Worm (Caenorhabditis elegans) whole organism, L3 larva: Measurements from ENCODE around the gene C45G9.4.

Source experiments
- R02D3.7 ChIP-seq: fragments of 150-350 bp; optimal IDR thresholded peaks from 2 replicates; lab custom pipeline; 2014; ENCODE audit warnings: missing biosample characterization, missing genetic modification characterization
- ZK546.5 ChIP-seq: sonication (generic microtip); optimal IDR thresholded peaks from 2 replicates; lab custom pipeline; 2017; ENCODE audit warnings: missing biosample characterization, missing genetic modification characterization
- aly-2 ChIP-seq: fragments of 150-350 bp; optimal IDR thresholded peaks from 2 replicates; lab custom pipeline; 2014; ENCODE audit warnings: missing biosample characterization, missing genetic modification characterization
- ama-1 ChIP-seq: fragments of 150-350 bp; optimal IDR thresholded peaks from 2 replicates; lab custom pipeline; 2018
- ceh-16 ChIP-seq: sonication (generic microtip); optimal IDR thresholded peaks from 2 replicates; lab custom pipeline; 2017; ENCODE audit warnings: missing biosample characterization, missing genetic modification characterization
- ceh-28 ChIP-seq: fragments of 150-350 bp; optimal IDR thresholded peaks from 2 replicates; lab custom pipeline; 2014; ENCODE audit warnings: missing biosample characterization, missing genetic modification reagents, missing genetic modification characterization
- ceh-82 ChIP-seq: fragments of 150-350 bp; optimal IDR thresholded peaks from 2 replicates; lab custom pipeline; 2014; ENCODE audit warnings: missing biosample characterization, missing genetic modification characterization
- ceh-9 ChIP-seq: sonication (generic microtip); optimal IDR thresholded peaks from 2 replicates; lab custom pipeline; 2018; ENCODE audit warnings: missing biosample characterization, missing genetic modification characterization
- daf-12 ChIP-seq: fragments of 150-350 bp; optimal IDR thresholded peaks from 2 replicates; lab custom pipeline; 2014; ENCODE audit warnings: missing biosample characterization, missing genetic modification reagents, missing genetic modification characterization
- egl-27 ChIP-seq: sonication (generic microtip); optimal IDR thresholded peaks from 4 replicates; lab custom pipeline; 2017; ENCODE audit warnings: missing biosample characterization, missing genetic modification reagents, missing genetic modification characterization
- egl-5 ChIP-seq: fragments of 150-350 bp; optimal IDR thresholded peaks from 2 replicates; lab custom pipeline; 2017; ENCODE audit warnings: missing biosample characterization, missing genetic modification reagents, missing genetic modification characterization, inconsistent platforms
- elt-1 ChIP-seq: fragments of 150-350 bp; optimal IDR thresholded peaks from 2 replicates; lab custom pipeline; 2014; ENCODE audit warnings: missing biosample characterization, missing genetic modification characterization
- elt-2 ChIP-seq: sonication (generic microtip); optimal IDR thresholded peaks from 2 replicates; lab custom pipeline; 2016; ENCODE audit warnings: missing genetic modification reagents, mild to moderate bottlenecking, missing genetic modification characterization, missing compliant biosample characterization
- elt-3 ChIP-seq, 3 experiments: fragments of 150-350 bp in 1 of 3; sonication (generic microtip) in 2 of 3; optimal IDR thresholded peaks; 2 replicates in 2 of 3; 4 replicates in 1 of 3; lab custom pipeline; 2014 to 2017; ENCODE audit warnings: missing biosample characterization in 3 of 3, missing genetic modification characterization in 3 of 3
- eor-1 ChIP-seq, 2 experiments: fragments of 150-350 bp; optimal IDR thresholded peaks; 2 replicates each; lab custom pipeline; 2014 to 2018; ENCODE audit warnings: missing biosample characterization in 2 of 2, missing genetic modification characterization in 2 of 2
- fkh-10 ChIP-seq: sonication (generic microtip); optimal IDR thresholded peaks from 2 replicates; lab custom pipeline; 2017; ENCODE audit warnings: missing biosample characterization, missing genetic modification reagents, missing genetic modification characterization
- fkh-2 ChIP-seq: fragments of 150-350 bp; optimal IDR thresholded peaks from 2 replicates; lab custom pipeline; 2014; ENCODE audit warnings: missing biosample characterization, missing genetic modification reagents, missing genetic modification characterization
- fos-1 ChIP-seq: fragments of 150-350 bp; optimal IDR thresholded peaks from 2 replicates; lab custom pipeline; 2014; ENCODE audit warnings: missing biosample characterization, missing genetic modification characterization
- hmg-11 ChIP-seq: sonication (generic microtip); optimal IDR thresholded peaks from 2 replicates; lab custom pipeline; 2016; ENCODE audit warnings: missing genetic modification characterization, missing compliant biosample characterization
- jun-1 ChIP-seq: fragments of 150-350 bp; optimal IDR thresholded peaks from 2 replicates; lab custom pipeline; 2014; ENCODE audit warnings: missing biosample characterization, missing genetic modification reagents, missing genetic modification characterization
- lin-15B ChIP-seq: fragments of 150-350 bp; optimal IDR thresholded peaks from 2 replicates; lab custom pipeline; 2014; ENCODE audit warnings: missing biosample characterization, missing genetic modification characterization
- lin-39 ChIP-seq: fragments of 150-350 bp; optimal IDR thresholded peaks from 2 replicates; lab custom pipeline; 2018; ENCODE audit warnings: missing biosample characterization, missing genetic modification reagents, missing genetic modification characterization
- lsy-12 ChIP-seq: sonication (generic microtip); optimal IDR thresholded peaks from 2 replicates; lab custom pipeline; 2016; ENCODE audit warnings: mild to moderate bottlenecking, missing genetic modification characterization, missing compliant biosample characterization
- mdl-1 ChIP-seq: fragments of 150-350 bp; optimal IDR thresholded peaks from 2 replicates; lab custom pipeline; 2014; ENCODE audit warnings: missing biosample characterization, missing genetic modification characterization
- mml-1 ChIP-seq: fragments of 150-350 bp; sonication (generic microtip); optimal IDR thresholded peaks from 3 replicates; lab custom pipeline; 2014; ENCODE audit warnings: missing biosample characterization, missing genetic modification characterization
- nfya-1 ChIP-seq: sonication (generic microtip); optimal IDR thresholded peaks from 2 replicates; lab custom pipeline; 2017; ENCODE audit warnings: missing genetic modification characterization, mild to moderate bottlenecking, missing compliant biosample characterization, antibody characterized with exemption, moderate library complexity; ENCODE audit not compliant: insufficient read depth
- nhr-11 ChIP-seq: fragments of 150-350 bp; optimal IDR thresholded peaks from 2 replicates; lab custom pipeline; 2014; ENCODE audit warnings: missing biosample characterization, missing genetic modification characterization
- nhr-12 ChIP-seq: fragments of 150-350 bp; optimal IDR thresholded peaks from 2 replicates; lab custom pipeline; 2014; ENCODE audit warnings: missing biosample characterization, missing genetic modification characterization
- nhr-23 ChIP-seq: fragments of 150-350 bp; optimal IDR thresholded peaks from 2 replicates; lab custom pipeline; 2014; ENCODE audit warnings: missing biosample characterization, missing genetic modification reagents, missing genetic modification characterization
- nhr-237 ChIP-seq: fragments of 150-350 bp; optimal IDR thresholded peaks from 2 replicates; lab custom pipeline; 2014; ENCODE audit warnings: missing biosample characterization, missing genetic modification characterization
- nhr-25 ChIP-seq: sonication (generic microtip); optimal IDR thresholded peaks from 2 replicates; lab custom pipeline; 2017; ENCODE audit warnings: missing biosample characterization, missing genetic modification characterization
- nhr-28 ChIP-seq: fragments of 150-350 bp; optimal IDR thresholded peaks from 2 replicates; lab custom pipeline; 2014; ENCODE audit warnings: missing biosample characterization, missing genetic modification characterization
- nhr-43 ChIP-seq: sonication (generic microtip); optimal IDR thresholded peaks from 2 replicates; lab custom pipeline; 2016; ENCODE audit warnings: mild to moderate bottlenecking, missing genetic modification characterization, missing compliant biosample characterization; ENCODE audit not compliant: poor library complexity, severe bottlenecking
- nhr-67 ChIP-seq: fragments of 150-350 bp; optimal IDR thresholded peaks from 2 replicates; lab custom pipeline; 2014; ENCODE audit warnings: missing biosample characterization, missing genetic modification characterization
- nhr-76 ChIP-seq: fragments of 150-350 bp; sonication (generic microtip); optimal IDR thresholded peaks from 5 replicates; lab custom pipeline; 2014; ENCODE audit warnings: missing biosample characterization, missing genetic modification characterization
- nhr-77 ChIP-seq: fragments of 150-350 bp; optimal IDR thresholded peaks from 2 replicates; lab custom pipeline; 2014; ENCODE audit warnings: missing biosample characterization, missing genetic modification characterization
- pha-4 ChIP-seq: fragments of 150-350 bp; optimal IDR thresholded peaks from 2 replicates; lab custom pipeline; 2014; ENCODE audit warnings: missing biosample characterization, missing genetic modification reagents, missing genetic modification characterization
- pqm-1 ChIP-seq: fragments of 150-350 bp; optimal IDR thresholded peaks from 2 replicates; lab custom pipeline; 2017; ENCODE audit warnings: missing biosample characterization, missing genetic modification characterization, inconsistent platforms
- sea-2 ChIP-seq: fragments of 150-350 bp; sonication (generic microtip); optimal IDR thresholded peaks from 4 replicates; lab custom pipeline; 2014; ENCODE audit warnings: missing biosample characterization, missing genetic modification reagents, missing genetic modification characterization
- skn-1 ChIP-seq: fragments of 150-350 bp; optimal IDR thresholded peaks from 2 replicates; lab custom pipeline; 2014; ENCODE audit warnings: missing biosample characterization, missing genetic modification characterization
- snpc-4 ChIP-seq: fragments of 150-350 bp; optimal IDR thresholded peaks from 2 replicates; lab custom pipeline; 2014; ENCODE audit warnings: missing biosample characterization, missing genetic modification characterization
- tbx-2 ChIP-seq: sonication (generic microtip); optimal IDR thresholded peaks from 2 replicates; lab custom pipeline; 2016; ENCODE audit warnings: mild to moderate bottlenecking, missing genetic modification characterization, missing compliant biosample characterization
- unc-39 ChIP-seq: sonication (generic microtip); optimal IDR thresholded peaks from 4 replicates; lab custom pipeline; 2017; ENCODE audit warnings: missing biosample characterization, missing genetic modification characterization
- unc-62 ChIP-seq: fragments of 150-350 bp; sonication (generic microtip); optimal IDR thresholded peaks from 4 replicates; lab custom pipeline; 2014; ENCODE audit warnings: missing biosample characterization, missing genetic modification reagents, missing genetic modification characterization
- zag-1 ChIP-seq: fragments of 150-350 bp; optimal IDR thresholded peaks from 2 replicates; lab custom pipeline; 2014; ENCODE audit warnings: missing biosample characterization, missing genetic modification characterization
- ztf-11 ChIP-seq: fragments of 150-350 bp; optimal IDR thresholded peaks from 2 replicates; lab custom pipeline; 2014; ENCODE audit warnings: missing biosample characterization, missing genetic modification characterization
- ztf-4 ChIP-seq: fragments of 150-350 bp; optimal IDR thresholded peaks from 2 replicates; lab custom pipeline; 2014; ENCODE audit warnings: missing biosample characterization, missing genetic modification characterization

Gene C45G9.4

ce11 chrIII:5017550-5017949, 45.0 kb upstream of the C45G9.4 start, which contains the start of gene larp-1:
larp-1 (minus strand) TSS chrIII:5017650.
- TF ChIP-seq snpc-4 (tag; lab: Kevin White, UChicago) (no peak), nhr-67 (no peak), nhr-25 (no peak), lin-39 (tag; lab: Kevin White, UChicago) (no peak), fkh-2 (tag; lab: Kevin White, UChicago) (no peak), tbx-2 (tag; lab: Kevin White, UChicago) (no peak), nhr-23 (tag; lab: Kevin White, UChicago) (no peak), pqm-1 (tag; lab: Kevin White, UChicago) (no peak), nhr-77 (tag; lab: Kevin White, UChicago) (no peak)

ce11 chrIII:5018116-5018689, 44.3 kb upstream of the C45G9.4 start, which contains the start of gene wip-1:
wip-1 (plus strand) TSS chrIII:5018639.
- TF ChIP-seq aly-2 (tag; lab: Kevin White, UChicago) (peak; percentile 62), elt-1 (tag; lab: Kevin White, UChicago) (peak; percentile 73), nhr-28 (tag; lab: Kevin White, UChicago) (peak; percentile 49), ceh-82 (tag; lab: Kevin White, UChicago) (peak; percentile 87), nhr-23 (tag; lab: Kevin White, UChicago) (peak; percentile 99), skn-1 (peak; percentile 96), lin-15B (peak; percentile 95), elt-3 (tag; optimal IDR thresholded peaks at IDR 0.05; lab: Kevin White, UChicago) (peak; percentile 5 to 73 (median 6)), pha-4 (tag; lab: Kevin White, UChicago) (peak; percentile 100), ceh-16 (tag; lab: Kevin White, UChicago) (peak; percentile 68), elt-2 (tag; lab: Kevin White, UChicago) (peak; percentile 93), egl-27 (tag; lab: Kevin White, UChicago) (peak; percentile 95), hmg-11 (tag; lab: Kevin White, UChicago) (peak; percentile 98), nhr-76 (tag; lab: Kevin White, UChicago) (peak; percentile 40), unc-39 (tag; lab: Kevin White, UChicago) (no peak), nhr-67 (no peak), unc-62 (GFP tag; lab: Kevin White, UChicago) (peak; percentile 60), egl-5 (tag; lab: Kevin White, UChicago) (peak; percentile 92), lin-39 (tag; lab: Kevin White, UChicago) (peak; percentile 97), nfya-1 (tag; lab: Kevin White, UChicago) (peak; percentile 97), tbx-2 (tag; lab: Kevin White, UChicago) (peak; percentile 95), pqm-1 (tag; lab: Kevin White, UChicago) (peak; percentile 90), fos-1 (tag; lab: Kevin White, UChicago) (peak; percentile 82), lsy-12 (tag; lab: Kevin White, UChicago) (peak; percentile 98), nhr-12 (tag; lab: Kevin White, UChicago) (no peak), jun-1 (tag; lab: Kevin White, UChicago) (peak; percentile 97), ama-1 (lab: Kevin White, UChicago) (peak; percentile 77), ceh-28 (tag; lab: Kevin White, UChicago) (peak; percentile 93), nhr-77 (tag; lab: Kevin White, UChicago) (peak; percentile 88), ceh-9 (tag; lab: Kevin White, UChicago) (no peak), eor-1 (tag; optimal IDR thresholded peaks at IDR 0.05; lab: Kevin White, UChicago) (no peak), ztf-11 (tag; lab: Kevin White, UChicago) (no peak), mdl-1 (tag; lab: Kevin White, UChicago) (peak; percentile 61), fkh-2 (tag; lab: Kevin White, UChicago) (no peak), nhr-25 (peak; percentile 100), sea-2 (GFP tag; lab: Kevin White, UChicago) (no peak), daf-12 (peak; percentile 2), nhr-11 (tag; lab: Kevin White, UChicago) (peak; percentile 91), snpc-4 (tag; lab: Kevin White, UChicago) (peak; percentile 95), zag-1 (tag; lab: Kevin White, UChicago) (peak; percentile 29), nhr-43 (tag; lab: Kevin White, UChicago) (peak; percentile 97), mml-1 (no peak), nhr-237 (no peak), fkh-10 (GFP tag; lab: Kevin White, UChicago) (peak; percentile 91), ztf-4 (tag; lab: Kevin White, UChicago) (peak; percentile 83), R02D3.7 (tag; lab: Kevin White, UChicago) (peak; percentile 86), ZK546.5 (tag; lab: Kevin White, UChicago) (peak; percentile 60)
